Worm (Caenorhabditis elegans) whole organism, dauer: Measurements from ENCODE around the gene Y39H10B.2.
"Not testable (repeated sequence)": the region's sequence is repeated elsewhere in the genome, so short reads cannot be mapped to it uniquely, and the experiment has no call there.

Source experiments
- unc-62 ChIP-seq: sonication (generic microtip); optimal IDR thresholded peaks from 2 replicates; lab custom pipeline; 2017; ENCODE audit warnings: missing biosample characterization, missing genetic modification reagents, missing genetic modification characterization

Gene Y39H10B.2

ce11 chrV:3668464-3668863 lies at the start of gene Y39H10B.2:
Y39H10B.2 (plus strand) TSS chrV:3668764.
- no peak for TF ChIP-seq unc-62 (GFP tag; lab: Kevin White, UChicago)

- not testable (repeated sequence) for TF ChIP-seq unc-62 (GFP tag; lab: Kevin White, UChicago)
Measured at ce11 chrV:3620608-3621007, 48.0 kb upstream of the Y39H10B.2 start, which contains the start of gene srx-93. srx-93 (minus strand) TSS chrV:3620708.

DNA sequence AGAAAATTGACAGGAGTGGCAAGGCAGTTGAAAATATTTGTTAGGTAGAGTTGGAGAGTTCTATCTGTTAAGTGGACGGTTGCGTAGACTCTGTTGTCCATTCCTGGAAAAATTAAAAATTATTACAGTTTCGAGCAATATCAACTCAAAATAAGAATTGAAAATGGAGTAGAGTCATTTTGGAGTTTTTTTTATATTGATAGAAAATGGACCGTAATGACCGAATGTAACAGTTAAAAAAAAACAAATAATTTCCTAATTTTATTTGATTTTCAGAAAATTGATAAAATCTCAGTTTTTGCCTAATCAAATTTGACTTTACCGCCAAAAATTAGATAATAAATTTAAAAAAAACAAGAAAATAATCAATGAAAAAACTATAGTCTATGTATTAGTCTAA lies 41.6 kb upstream of the Y39H10B.2 start, which contains the start of gene F59B1.4:
Gene F59B1.4 (minus strand): TSS at position 101 of the 400 bp plus-strand sequence.
- no peak for TF ChIP-seq unc-62 (GFP tag; lab: Kevin White, UChicago)

ce11 chrV:3631591-3631990 lies 37.0 kb upstream of the Y39H10B.2 start, which contains the start of gene F59B1.6:
F59B1.6 (minus strand) TSS chrV:3631691.
- no peak for TF ChIP-seq unc-62 (GFP tag; lab: Kevin White, UChicago)

DNA sequence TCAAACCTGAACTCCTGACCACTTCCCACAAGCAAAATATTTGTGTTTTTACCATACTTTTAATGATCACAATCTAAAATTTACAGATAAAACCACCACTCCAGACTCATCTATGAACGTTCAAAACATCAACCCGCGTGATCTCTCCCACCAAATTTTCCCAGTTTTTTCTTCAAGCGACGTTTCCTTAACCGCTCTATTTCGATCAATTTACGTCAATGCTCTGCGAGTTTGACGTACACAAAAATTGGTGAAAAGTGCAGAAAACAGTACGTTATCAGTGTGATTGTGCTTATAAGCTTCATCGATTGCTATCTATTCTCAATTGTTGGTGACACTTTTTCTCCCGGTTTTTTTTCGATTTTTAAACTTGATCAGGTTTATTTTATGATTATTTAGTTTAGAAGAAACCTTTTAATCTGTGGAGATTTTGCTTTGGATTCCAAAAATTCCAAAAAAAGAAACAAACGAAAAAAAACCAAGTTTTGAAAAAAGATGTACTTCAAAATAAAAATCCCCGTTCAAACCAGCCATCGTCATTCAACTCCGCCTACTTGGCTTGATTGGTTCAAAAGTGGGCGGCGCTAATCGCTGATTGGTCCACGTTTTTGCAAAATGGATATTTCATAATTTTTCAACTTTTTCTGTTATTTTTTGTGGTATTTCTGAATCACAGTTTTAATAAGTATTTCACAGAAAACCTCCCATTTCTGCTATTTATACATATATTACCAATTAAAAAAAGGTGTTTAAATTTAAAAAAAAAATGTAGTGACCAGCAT lies 36.1 kb upstream of the Y39H10B.2 start:
- no peak for TF ChIP-seq unc-62 (GFP tag; lab: Kevin White, UChicago)

DNA sequence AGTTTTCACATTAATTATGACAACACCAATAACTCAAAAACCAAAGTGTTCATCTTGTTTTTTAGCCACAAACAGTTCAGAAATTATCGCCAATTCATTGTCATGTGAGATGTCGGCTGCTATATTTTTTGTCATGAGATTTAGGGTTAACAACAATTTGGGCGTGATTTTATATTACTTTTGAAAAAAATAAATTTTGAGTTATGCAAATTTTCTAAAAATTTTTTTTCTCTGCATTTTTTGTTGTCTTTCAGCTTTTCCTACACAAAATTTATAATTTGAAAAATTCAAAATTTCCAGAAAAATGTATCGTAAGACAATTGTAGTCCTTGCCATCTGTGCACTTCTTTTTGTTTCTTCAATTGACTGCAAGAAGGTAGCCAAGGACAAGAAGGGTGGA lies 35.5 kb upstream of the Y39H10B.2 start, which contains the start of gene F59B1.2:
Gene F59B1.2 (plus strand): TSS at position 301 of the 400 bp plus-strand sequence.
- TF ChIP-seq unc-62 (GFP tag; lab: Kevin White, UChicago) = no peak

ce11 chrV:3634293-3635016 lies 34.1 kb upstream of the Y39H10B.2 start:
- no peak for TF ChIP-seq unc-62 (GFP tag; lab: Kevin White, UChicago)

- TF ChIP-seq unc-62 (GFP tag; lab: Kevin White, UChicago) = no peak
Measured at ce11 chrV:3637086-3637485, 31.5 kb upstream of the Y39H10B.2 start, which contains the start of gene srx-41. srx-41 (minus strand) TSS chrV:3637186.

DNA sequence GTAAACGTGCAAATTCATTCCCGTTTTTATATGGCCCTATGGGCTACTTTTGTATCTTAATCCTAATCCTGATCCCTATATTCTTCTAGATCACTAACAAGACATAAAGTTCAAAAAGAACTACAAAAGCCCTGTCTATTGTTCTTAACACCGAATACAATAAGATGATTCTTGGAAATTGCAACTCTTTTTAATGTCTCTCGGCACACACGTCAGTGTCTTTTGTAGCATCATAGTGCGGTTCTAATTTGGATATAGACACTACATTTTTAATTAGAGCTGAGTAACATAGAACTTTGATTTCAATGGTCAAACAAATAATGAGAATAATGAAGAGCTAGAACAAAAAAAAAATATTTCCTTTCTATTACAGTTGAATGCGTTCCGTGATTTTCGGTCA lies 28.7 kb upstream of the Y39H10B.2 start:
- TF ChIP-seq unc-62 (GFP tag; lab: Kevin White, UChicago) = no peak

DNA sequence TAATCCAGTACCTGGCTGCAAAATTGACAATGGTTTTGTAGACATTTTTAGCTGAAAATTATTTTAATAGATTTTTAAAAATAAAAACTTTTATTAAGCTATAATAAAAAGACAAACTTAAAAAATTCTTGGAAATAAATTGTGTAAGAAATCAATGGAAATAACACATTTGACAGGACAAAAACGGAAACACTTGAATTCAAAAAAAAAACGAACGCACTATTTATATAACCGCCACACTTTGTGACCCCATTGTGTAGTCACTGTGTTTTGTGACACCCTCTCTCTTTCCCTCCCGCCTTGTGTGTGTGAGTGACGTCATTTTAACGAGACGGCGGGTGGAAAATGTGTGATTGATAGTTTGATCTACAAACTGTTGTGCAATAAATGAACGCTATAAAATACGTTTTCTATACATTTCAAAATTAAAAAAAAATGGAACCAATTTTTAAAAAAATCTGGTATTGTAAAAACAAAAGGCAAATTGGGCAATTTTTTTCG lies 24.3 kb upstream of the Y39H10B.2 start, which contains the start of gene F59B1.8:
Gene F59B1.8 (minus strand): TSS at position 51 of the 501 bp plus-strand sequence.
- no peak for TF ChIP-seq unc-62 (GFP tag; lab: Kevin White, UChicago)

DNA sequence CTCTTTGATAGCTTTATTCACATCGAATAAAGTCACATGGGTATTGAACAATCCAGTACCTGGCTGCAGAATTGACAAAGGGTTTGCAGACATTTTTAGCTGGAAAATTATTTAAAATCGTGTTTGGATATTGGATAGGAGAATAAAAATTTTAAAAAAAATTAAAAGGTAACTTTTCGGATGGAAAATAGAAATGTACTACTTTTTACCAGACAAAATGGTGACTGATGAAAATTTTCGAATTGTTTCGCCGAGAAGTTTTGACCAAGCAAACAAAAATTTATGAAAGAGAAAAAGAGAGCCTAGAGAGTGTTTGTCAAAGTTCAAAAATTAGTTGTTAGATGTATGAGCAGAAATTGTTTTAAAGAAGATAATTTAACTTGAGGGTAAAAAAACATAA lies 20.7 kb upstream of the Y39H10B.2 start, which contains the start of gene F59B1.10:
Gene F59B1.10 (minus strand): TSS at position 101 of the 400 bp plus-strand sequence.
- no peak for TF ChIP-seq unc-62 (GFP tag; lab: Kevin White, UChicago)

DNA sequence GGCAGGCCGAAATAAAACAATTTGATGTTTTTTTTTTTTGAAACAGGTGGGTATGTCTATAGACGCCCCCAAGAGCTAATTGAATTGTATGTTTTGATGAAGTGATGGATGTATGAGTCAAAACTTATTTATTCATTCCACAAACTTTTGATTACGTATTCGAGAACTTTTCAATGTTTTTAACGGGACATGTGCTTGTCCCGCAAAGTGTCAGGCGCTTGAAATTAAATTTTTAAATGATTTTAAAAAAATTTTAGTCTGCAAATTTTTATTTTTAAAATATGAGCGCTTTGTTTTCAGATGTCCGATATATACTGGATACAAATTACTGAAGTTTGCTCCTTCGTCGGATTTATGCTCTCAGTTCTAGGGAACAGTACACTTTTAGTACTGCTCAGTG lies 19.1 kb upstream of the Y39H10B.2 start, which contains the start of gene str-114:
Gene str-114 (plus strand): TSS at position 301 of the 400 bp plus-strand sequence.
- TF ChIP-seq unc-62 (GFP tag; lab: Kevin White, UChicago) = no peak

DNA sequence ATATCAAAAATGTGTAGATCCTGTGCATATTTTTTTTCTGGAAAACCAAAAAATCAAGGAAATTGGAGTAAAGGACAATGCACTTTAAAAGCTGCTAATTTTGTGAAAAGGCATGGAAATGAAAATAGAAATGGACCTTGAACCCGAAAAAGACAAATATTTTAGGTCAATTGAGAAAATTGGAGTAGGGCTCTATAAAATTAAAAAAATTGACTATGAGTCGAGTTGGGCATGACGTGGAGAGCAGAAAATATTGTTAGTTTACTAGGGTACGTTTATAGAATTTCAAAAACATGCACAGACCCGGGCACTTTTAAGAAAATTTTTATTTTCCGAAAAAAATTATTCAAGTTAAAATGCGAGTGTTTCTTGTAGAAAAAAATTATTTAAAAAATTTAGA lies 9.1 kb upstream of the Y39H10B.2 start, which contains the start of gene acr-23:
Gene acr-23 (minus strand): TSS at position 101 of the 400 bp plus-strand sequence.
- no peak for TF ChIP-seq unc-62 (GFP tag; lab: Kevin White, UChicago)

DNA sequence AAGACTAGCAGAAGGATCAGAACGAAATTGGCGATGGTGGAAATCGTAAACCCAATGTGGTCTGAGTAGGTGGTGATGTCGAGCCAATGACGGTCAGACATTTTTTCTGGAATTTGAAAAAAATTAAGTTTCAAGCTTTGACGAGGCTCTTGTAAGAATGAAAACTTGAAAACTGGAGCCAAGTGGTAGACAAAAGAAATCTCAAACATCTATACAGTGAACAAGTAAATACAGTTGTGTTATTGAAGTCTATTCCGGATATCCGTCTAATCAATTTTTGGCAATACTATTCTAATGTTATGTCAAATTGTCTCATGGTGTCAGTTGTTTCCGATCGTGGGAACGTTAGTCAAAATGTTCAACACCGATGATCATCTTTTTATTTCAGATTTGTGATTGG lies 1.7 kb upstream of the Y39H10B.2 start, which contains the start of gene str-113:
Gene str-113 (minus strand): TSS at position 101 of the 400 bp plus-strand sequence.
- no peak for TF ChIP-seq unc-62 (GFP tag; lab: Kevin White, UChicago)

ce11 chrV:3670499-3670898 lies 1.9 kb downstream of the Y39H10B.2 start, which contains the start of gene Y39H10B.3:
Y39H10B.3 (plus strand) TSS chrV:3670799.
- TF ChIP-seq unc-62 (GFP tag; lab: Kevin White, UChicago) = no peak
